Worm (Caenorhabditis elegans) whole organism, young adult: ENCODE data around the gene mig-10.

Source experiments
- C17E4.6 ChIP-seq: fragments of 200-800 bp; sonication (Bioruptor generic); IDR thresholded peaks from 2 replicates; pipeline ENCODE4 v1.3.6; 2022; ENCODE audit warnings: missing genetic modification reagents, missing genetic modification characterization, missing compliant biosample characterization
- D2030.7 ChIP-seq: fragments of 200-800 bp; sonication (Bioruptor generic); IDR thresholded peaks from 2 replicates; pipeline ENCODE4 v1.3.6; 2022; ENCODE audit warnings: missing genetic modification reagents, missing genetic modification characterization, missing compliant biosample characterization
- F22D6.2 ChIP-seq: sonication (generic microtip); optimal IDR thresholded peaks from 2 replicates; lab custom pipeline; 2016; ENCODE audit warnings: mild to moderate bottlenecking, missing genetic modification characterization, missing compliant biosample characterization
- F23B12.7 ChIP-seq: sonication (generic microtip); optimal IDR thresholded peaks from 2 replicates; lab custom pipeline; 2017; ENCODE audit warnings: missing genetic modification characterization, mild to moderate bottlenecking, missing compliant biosample characterization, antibody characterized with exemption, moderate library complexity; ENCODE audit not compliant: insufficient read depth
- F39B2.1 ChIP-seq: fragments of 200-800 bp; sonication (Bioruptor generic); IDR thresholded peaks from 2 replicates; pipeline ENCODE4 v1.3.6; 2022; ENCODE audit warnings: missing genetic modification reagents, missing genetic modification characterization, missing compliant biosample characterization
- F57C9.4 ChIP-seq: sonication (generic microtip); optimal IDR thresholded peaks from 2 replicates; lab custom pipeline; 2017; ENCODE audit warnings: mild to moderate bottlenecking, missing genetic modification characterization, missing compliant biosample characterization
- T07F8.4 ChIP-seq: sonication (generic microtip); optimal IDR thresholded peaks from 2 replicates; lab custom pipeline; 2016; ENCODE audit warnings: mild to moderate bottlenecking, missing genetic modification characterization, moderate library complexity, missing compliant biosample characterization
- Y56A3A.18 ChIP-seq: fragments of 200-800 bp; sonication (Bioruptor generic); IDR thresholded peaks from 2 replicates; pipeline ENCODE4 v1.3.6; 2022; ENCODE audit warnings: missing genetic modification reagents, missing genetic modification characterization, missing compliant biosample characterization
- Y95B8A.8 ChIP-seq: fragments of 200-800 bp; sonication (Bioruptor generic); IDR thresholded peaks from 2 replicates; pipeline ENCODE4 v1.3.6; 2022; ENCODE audit warnings: missing genetic modification reagents, missing genetic modification characterization, missing compliant biosample characterization
- ama-1 ChIP-seq, 3 experiments: fragments of 150-350 bp in 1 of 3; sonication (generic microtip) in 2 of 3; optimal IDR thresholded peaks; 2 replicates each; lab custom pipeline; 2014 to 2018; ENCODE audit warnings: missing biosample characterization in 2 of 3, missing genetic modification characterization in 2 of 3, missing genetic modification reagents in 2 of 3
- aptf-2 ChIP-seq: fragments of 200-800 bp; sonication (Bioruptor generic); conservative IDR thresholded peaks from 2 replicates; pipeline ENCODE4 v1.3.6; 2022; ENCODE audit warnings: missing genetic modification reagents, missing genetic modification characterization, missing compliant biosample characterization
- athp-1 ChIP-seq: sonication (generic microtip); optimal IDR thresholded peaks from 2 replicates; lab custom pipeline; 2017; ENCODE audit warnings: mild to moderate bottlenecking, missing genetic modification characterization, missing compliant biosample characterization
- attf-3 ChIP-seq: fragments of 200-800 bp; sonication (Bioruptor generic); conservative IDR thresholded peaks from 2 replicates; pipeline ENCODE4 v1.3.6; 2022; ENCODE audit warnings: missing genetic modification reagents, missing genetic modification characterization, missing compliant biosample characterization
- cebp-1 ChIP-seq, 2 experiments: fragments of 200-800 bp in 1 of 2; sonication (Bioruptor generic) in 1 of 2; sonication (generic microtip) in 1 of 2; IDR thresholded peaks in 1 of 2; optimal IDR thresholded peaks in 1 of 2; 2 replicates each; pipeline versions ENCODE4 v1.3.6 to Lab custom; 2017 to 2022; ENCODE audit warnings: missing compliant biosample characterization in 2 of 2, missing genetic modification characterization in 2 of 2, mild to moderate bottlenecking in 1 of 2, missing genetic modification reagents in 1 of 2, moderate library complexity in 1 of 2
- ceh-27 ChIP-seq: fragments of 200-800 bp; sonication (Bioruptor generic); optimal IDR thresholded peaks from 2 replicates; lab custom pipeline; 2018; ENCODE audit warnings: mild to moderate bottlenecking, missing genetic modification characterization, moderate library complexity, missing compliant biosample characterization
- ceh-40 ChIP-seq: fragments of 200-800 bp; sonication (Bioruptor generic); IDR thresholded peaks from 2 replicates; pipeline ENCODE4 v1.3.6; 2022; ENCODE audit warnings: missing genetic modification characterization, missing compliant biosample characterization
- ceh-58 ChIP-seq: fragments of 200-800 bp; sonication (Bioruptor generic); IDR thresholded peaks from 2 replicates; pipeline ENCODE4 v1.3.6; 2022; ENCODE audit warnings: missing genetic modification characterization, missing compliant biosample characterization
- ceh-79 ChIP-seq: sonication (generic microtip); optimal IDR thresholded peaks from 2 replicates; lab custom pipeline; 2017; ENCODE audit warnings: mild to moderate bottlenecking, missing genetic modification characterization, missing compliant biosample characterization
- ceh-91 ChIP-seq: fragments of 200-800 bp; sonication (Bioruptor generic); IDR thresholded peaks from 2 replicates; pipeline ENCODE4 v1.3.6; 2022; ENCODE audit warnings: missing genetic modification reagents, missing genetic modification characterization, missing compliant biosample characterization
- dox-1 ChIP-seq: fragments of 200-800 bp; sonication (Bioruptor generic); IDR thresholded peaks from 2 replicates; pipeline ENCODE4 v1.3.6; 2022; ENCODE audit warnings: missing genetic modification reagents, missing genetic modification characterization, missing compliant biosample characterization
- dpff-1 ChIP-seq: sonication (generic microtip); optimal IDR thresholded peaks from 2 replicates; lab custom pipeline; 2017; ENCODE audit warnings: mild to moderate bottlenecking, missing genetic modification characterization, missing compliant biosample characterization
- egl-18 ChIP-seq: fragments of 200-800 bp; sonication (Bioruptor generic); IDR thresholded peaks from 2 replicates; pipeline ENCODE4 v1.3.6; 2022; ENCODE audit warnings: missing genetic modification reagents, missing genetic modification characterization, missing compliant biosample characterization
- egrh-3 ChIP-seq: fragments of 200-800 bp; sonication (Bioruptor generic); IDR thresholded peaks from 2 replicates; pipeline ENCODE4 v1.3.6; 2022; ENCODE audit warnings: missing genetic modification reagents, missing genetic modification characterization, missing compliant biosample characterization
- ekl-4 ChIP-seq: fragments of 200-800 bp; sonication (Bioruptor generic); IDR thresholded peaks from 2 replicates; pipeline ENCODE4 v1.3.6; 2022; ENCODE audit warnings: missing genetic modification reagents, missing genetic modification characterization, missing compliant biosample characterization
- ets-4 ChIP-seq: fragments of 200-800 bp; sonication (Bioruptor generic); optimal IDR thresholded peaks from 2 replicates; lab custom pipeline; 2018; ENCODE audit warnings: mild to moderate bottlenecking, missing genetic modification characterization, missing compliant biosample characterization
- fkh-3 ChIP-seq: sonication (generic microtip); optimal IDR thresholded peaks from 2 replicates; lab custom pipeline; 2016; ENCODE audit warnings: mild to moderate bottlenecking, missing genetic modification characterization, missing compliant biosample characterization
- hlh-12 ChIP-seq: sonication (generic microtip); optimal IDR thresholded peaks from 2 replicates; lab custom pipeline; 2016; ENCODE audit warnings: missing genetic modification characterization, missing compliant biosample characterization
- hmg-1.2 ChIP-seq: fragments of 200-800 bp; sonication (Bioruptor generic); IDR thresholded peaks from 2 replicates; pipeline ENCODE4 v1.3.6; 2022; ENCODE audit warnings: missing genetic modification reagents, missing genetic modification characterization, missing compliant biosample characterization
- hsf-1 ChIP-seq: fragments of 200-800 bp; sonication (Bioruptor generic); IDR thresholded peaks from 2 replicates; pipeline ENCODE4 v1.3.6; 2022; ENCODE audit warnings: missing genetic modification reagents, missing genetic modification characterization, missing compliant biosample characterization
- lin-35 ChIP-seq, 3 experiments: fragments of 150-350 bp in 2 of 3; sonication (generic microtip) in 1 of 3; optimal IDR thresholded peaks; 2 replicates each; lab custom pipeline; 2014 to 2018; ENCODE audit warnings: missing biosample characterization in 3 of 3, missing genetic modification characterization in 3 of 3, missing genetic modification reagents in 3 of 3
- lin-54 ChIP-seq: fragments of 200-800 bp; sonication (Bioruptor generic); optimal IDR thresholded peaks from 2 replicates; lab custom pipeline; 2018; ENCODE audit warnings: mild to moderate bottlenecking, missing genetic modification characterization, missing compliant biosample characterization
- madf-8 ChIP-seq: fragments of 200-800 bp; sonication (Bioruptor generic); conservative IDR thresholded peaks from 2 replicates; pipeline ENCODE4 v1.3.6; 2022; ENCODE audit warnings: missing genetic modification reagents, missing genetic modification characterization, missing compliant biosample characterization
- mcd-1 ChIP-seq: fragments of 200-800 bp; sonication (Bioruptor generic); IDR thresholded peaks from 2 replicates; pipeline ENCODE4 v1.3.6; 2022; ENCODE audit warnings: missing genetic modification reagents, missing genetic modification characterization, missing compliant biosample characterization
- mes-4 ChIP-seq: sonication (generic microtip); optimal IDR thresholded peaks from 2 replicates; lab custom pipeline; 2016; ENCODE audit warnings: missing genotype, missing genetic modification characterization, missing compliant biosample characterization
- nfya-1 ChIP-seq: sonication (generic microtip); optimal IDR thresholded peaks from 2 replicates; lab custom pipeline; 2017; ENCODE audit warnings: antibody characterized with exemption, missing compliant biosample characterization, missing genetic modification characterization, borderline replicate concordance; ENCODE audit not compliant: insufficient read depth
- nfyb-1 ChIP-seq: fragments of 200-800 bp; sonication (Bioruptor generic); IDR thresholded peaks from 2 replicates; pipeline ENCODE4 v1.3.6; 2022; ENCODE audit warnings: missing genetic modification reagents, missing genetic modification characterization, missing compliant biosample characterization
- nhr-80 ChIP-seq: sonication (generic microtip); optimal IDR thresholded peaks from 2 replicates; lab custom pipeline; 2016; ENCODE audit warnings: missing genetic modification characterization, missing compliant biosample characterization
- pha-4 ChIP-seq: fragments of 150-350 bp; sonication (generic microtip); optimal IDR thresholded peaks from 2 replicates; lab custom pipeline; 2014; ENCODE audit warnings: missing biosample characterization, missing genetic modification reagents, missing genetic modification characterization
- snpc-1.1 ChIP-seq: sonication (generic microtip); optimal IDR thresholded peaks from 2 replicates; lab custom pipeline; 2017; ENCODE audit warnings: missing genetic modification characterization, mild to moderate bottlenecking, missing compliant biosample characterization, antibody characterized with exemption, moderate library complexity, missing genotype, missing genetic modification reagents; ENCODE audit not compliant: insufficient read depth
- snpc-1.3 ChIP-seq: sonication (generic microtip); optimal IDR thresholded peaks from 2 replicates; lab custom pipeline; 2017; ENCODE audit warnings: missing genetic modification characterization, mild to moderate bottlenecking, missing compliant biosample characterization, antibody characterized with exemption, moderate library complexity, missing genotype, missing genetic modification reagents; ENCODE audit not compliant: insufficient read depth
- xnd-1 ChIP-seq: sonication (generic microtip); optimal IDR thresholded peaks from 2 replicates; lab custom pipeline; 2016; ENCODE audit warnings: missing genotype, missing genetic modification reagents, missing genetic modification characterization, missing compliant biosample characterization
- ztf-18 ChIP-seq: sonication (generic microtip); optimal IDR thresholded peaks from 2 replicates; lab custom pipeline; 2016; ENCODE audit warnings: missing genotype, mild to moderate bottlenecking, missing genetic modification characterization, missing compliant biosample characterization
- ztf-22 ChIP-seq: fragments of 200-800 bp; sonication (Bioruptor generic); optimal IDR thresholded peaks from 2 replicates; lab custom pipeline; 2018; ENCODE audit warnings: mild to moderate bottlenecking, missing genetic modification characterization, moderate library complexity, missing compliant biosample characterization
- ztf-28 ChIP-seq: fragments of 200-800 bp; sonication (Bioruptor generic); IDR thresholded peaks from 2 replicates; pipeline ENCODE4 v1.3.6; 2022; ENCODE audit warnings: missing genetic modification reagents, missing genetic modification characterization, missing compliant biosample characterization

The mig-10 gene

DNA sequence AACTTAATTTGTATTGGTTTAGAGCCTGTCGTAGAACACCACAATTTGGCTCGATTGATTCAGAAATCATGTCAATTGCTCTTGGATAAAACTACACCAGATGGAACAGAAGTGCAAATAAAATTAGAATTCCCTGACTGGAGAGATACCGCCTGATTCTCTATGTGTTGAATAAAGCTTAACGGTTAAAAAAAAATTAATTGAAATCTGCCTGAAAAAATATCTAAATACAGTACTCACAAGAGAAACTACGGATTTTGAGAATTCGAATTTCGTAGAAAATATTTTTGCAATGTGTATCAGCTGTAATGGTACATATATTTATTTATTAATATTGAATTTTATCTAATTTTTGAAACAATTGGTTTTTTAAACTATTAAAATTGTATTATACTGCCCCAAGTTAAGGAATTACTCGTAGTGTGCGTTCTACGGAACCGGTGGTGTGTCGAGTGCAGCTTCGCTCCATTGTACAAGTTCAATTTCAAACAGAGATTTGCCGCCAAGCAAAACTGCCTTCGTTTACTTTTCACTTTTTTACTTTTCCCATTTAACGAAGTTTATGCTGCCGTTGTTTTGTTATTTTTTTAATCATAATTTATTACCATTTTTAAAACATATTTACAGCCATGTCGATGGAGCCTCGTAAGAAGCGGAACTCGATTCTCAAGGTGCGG lies 28.8 kb upstream of the mig-10 start, which contains the start of gene knl-1 (continued):
- peak; percentile 74 for TF ChIP-seq dox-1 (GFP tag; lab: Robert Waterston, UW)
- no peak for TF ChIP-seq T07F8.4
- TF ChIP-seq F57C9.4: no peak
- TF ChIP-seq D2030.7: peak; percentile 74
- peak; percentile 80 for TF ChIP-seq mcd-1 (GFP tag; lab: Robert Waterston, UW)
- no peak for TF ChIP-seq ama-1 (optimal IDR thresholded peaks at IDR 0.05; lab: Kevin White, UChicago)
- TF ChIP-seq ama-1 (GFP tag; optimal IDR thresholded peaks at IDR 0.05; lab: Kevin White, UChicago): no peak
- TF ChIP-seq lin-54 (GFP tag; lab: Kevin White, UChicago): peak; percentile 68
- no peak for TF ChIP-seq ets-4 (GFP tag; lab: Kevin White, UChicago)
- no peak for TF ChIP-seq nfyb-1 (GFP tag; lab: Robert Waterston, UW)
- TF ChIP-seq hmg-1.2: peak; percentile 46; the same call in 1 of the 2 replicates
- peak; percentile 63; the same call in 1 of the 2 replicates for TF ChIP-seq attf-3 (GFP tag; lab: Robert Waterston, UW)
- TF ChIP-seq F39B2.1 (GFP tag; lab: Robert Waterston, UW): no peak
- TF ChIP-seq fkh-3 (tag; lab: Kevin White, UChicago): no peak
- TF ChIP-seq Y56A3A.18 (GFP tag; lab: Robert Waterston, UW): no peak
- TF ChIP-seq lin-35 (GFP tag; optimal IDR thresholded peaks at IDR 0.05; lab: Kevin White, UChicago): peak in 1 of 3 experiments; percentile 21
- no peak for TF ChIP-seq C17E4.6 (GFP tag; lab: Robert Waterston, UW)
- no peak for TF ChIP-seq egl-18 (GFP tag; lab: Robert Waterston, UW)
- TF ChIP-seq ceh-40: no peak
- TF ChIP-seq cebp-1 (GFP tag; IDR thresholded peaks at IDR 0.05; lab: Robert Waterston, UW): no peak
- TF ChIP-seq cebp-1 (tag; optimal IDR thresholded peaks at IDR 0.05; lab: Kevin White, UChicago): no peak
- TF ChIP-seq ekl-4 (GFP tag; lab: Robert Waterston, UW): no peak
- TF ChIP-seq ztf-22 (GFP tag; lab: Kevin White, UChicago): no peak
- no peak for TF ChIP-seq F22D6.2 (tag; lab: Kevin White, UChicago)
- TF ChIP-seq xnd-1 (tag; lab: Kevin White, UChicago): no peak
- peak; percentile 51; the same call in 1 of the 2 replicates for TF ChIP-seq madf-8 (GFP tag; lab: Robert Waterston, UW)
- TF ChIP-seq snpc-1.1 (tag; lab: Kevin White, UChicago): no peak
- no peak for TF ChIP-seq nfya-1
- TF ChIP-seq ztf-28: 0 out of 2 replicates have a peak, but pooled peaks have one; percentile 63
- no peak for TF ChIP-seq pha-4 (tag; lab: Kevin White, UChicago)
- no peak for TF ChIP-seq athp-1 (tag; lab: Kevin White, UChicago)
- TF ChIP-seq hsf-1 (GFP tag; lab: Robert Waterston, UW): no peak
- no peak for TF ChIP-seq dpff-1 (tag; lab: Kevin White, UChicago)
- 0 out of 2 replicates have a peak, but pooled peaks have one; percentile 51 for TF ChIP-seq aptf-2 (GFP tag; lab: Robert Waterston, UW)
- TF ChIP-seq ceh-79 (tag; lab: Kevin White, UChicago): no peak
- no peak for TF ChIP-seq ceh-58
- peak; percentile 39 for TF ChIP-seq nhr-80
- TF ChIP-seq ztf-18: peak; percentile 42
- 0 out of 2 replicates have a peak, but pooled peaks have one; percentile 49 for TF ChIP-seq egrh-3 (GFP tag; lab: Robert Waterston, UW)
- TF ChIP-seq hlh-12 (tag; lab: Kevin White, UChicago): no peak
- peak; percentile 80 for TF ChIP-seq F23B12.7 (tag; lab: Kevin White, UChicago)
- no peak for TF ChIP-seq Y95B8A.8 (GFP tag; lab: Robert Waterston, UW)
- no peak for TF ChIP-seq mes-4 (tag; lab: Kevin White, UChicago)
- TF ChIP-seq snpc-1.3 (tag; lab: Kevin White, UChicago): no peak
- TF ChIP-seq ceh-27 (GFP tag; lab: Kevin White, UChicago): peak; percentile 30
- peak; percentile 75 for TF ChIP-seq ceh-91 (GFP tag; lab: Robert Waterston, UW)
